Fruit fly (Drosophila melanogaster): ENCODE results near the gene croc.

croc gene

dm6 chr3L:21476429-21477006 is at the start of gene croc:
Gene croc (minus strand): TSS chr3L:21476479.
- TF ChIP-seq noc (tag; optimal IDR thresholded peaks at IDR 0.05) = no peak

dm6 chr3L:21524071-21524889 is 48.0 kb upstream of the croc start:
- no peak for TF ChIP-seq noc (tag; optimal IDR thresholded peaks at IDR 0.05)

dm6 chr3L:21523059-21523836 is 47.0 kb upstream of the croc start, which contains the start of gene CG7611:
Gene CG7611 (plus strand): TSS chr3L:21523186.
- TF ChIP-seq noc (tag; optimal IDR thresholded peaks at IDR 0.05) = no peak

- TF ChIP-seq noc (tag; optimal IDR thresholded peaks at IDR 0.05) = no peak
Measured at dm6 chr3L:21518345-21518744, 42.1 kb upstream of the croc start.

- TF ChIP-seq noc (tag; optimal IDR thresholded peaks at IDR 0.05) = peak; percentile 16
Measured at dm6 chr3L:21516716-21517266, 40.5 kb upstream of the croc start.

dm6 chr3L:21515823-21516715 is 39.8 kb upstream of the croc start, which contains the start of the genes SAK and Cdk12:
Gene SAK (minus strand): TSS chr3L:21515887.
Gene Cdk12 (plus strand): TSS chr3L:21516306.
- peak; percentile 86 for TF ChIP-seq noc (tag; optimal IDR thresholded peaks at IDR 0.05)

- TF ChIP-seq noc (tag; optimal IDR thresholded peaks at IDR 0.05) = no peak
Measured at dm6 chr3L:21509488-21510122, 33.3 kb upstream of the croc start.

dm6 chr3L:21508621-21509020 is 32.3 kb upstream of the croc start:
- TF ChIP-seq noc (tag; optimal IDR thresholded peaks at IDR 0.05) = no peak

dm6 chr3L:21507955-21508354 is 31.7 kb upstream of the croc start:
- no peak for TF ChIP-seq noc (tag; optimal IDR thresholded peaks at IDR 0.05)

dm6 chr3L:21507354-21507928 is 31.2 kb upstream of the croc start, which contains the start of the genes Glg1 and M6:
Gene Glg1 (minus strand): TSS chr3L:21507538.
Gene M6 (plus strand): TSS chr3L:21507852.
- peak; percentile 56 for TF ChIP-seq noc (tag; optimal IDR thresholded peaks at IDR 0.05)

- peak; percentile 58 for TF ChIP-seq noc (tag; optimal IDR thresholded peaks at IDR 0.05)
Measured at dm6 chr3L:21501928-21502327, 25.6 kb upstream of the croc start.

- no peak for TF ChIP-seq noc (tag; optimal IDR thresholded peaks at IDR 0.05)
Measured at dm6 chr3L:21501172-21501571, 24.9 kb upstream of the croc start, which contains the start of gene Est-Q. Gene Est-Q (plus strand): TSS chr3L:21501421.

- peak; percentile 87 for TF ChIP-seq noc (tag; optimal IDR thresholded peaks at IDR 0.05)
Measured at dm6 chr3L:21496865-21497634, 20.8 kb upstream of the croc start, which contains the start of gene Hr78. Gene Hr78 (minus strand): TSS chr3L:21497494.

Measured in whole organism, larva.